Fruit fly (Drosophila melanogaster) whole organism, embryonic: Measurements from ENCODE around the gene CG15517.

Source experiments
- Antp ChIP-seq: fragments of 200-800 bp; sonication (Bioruptor generic); optimal IDR thresholded peaks from 3 replicates; lab custom pipeline; 2016; ENCODE audit warnings: missing biosample characterization, missing genetic modification characterization
- Bdp1 ChIP-seq: fragments of 200-800 bp; sonication (Bioruptor generic); optimal IDR thresholded peaks from 3 replicates; lab custom pipeline; 2016; ENCODE audit warnings: missing biosample characterization, missing genetic modification characterization
- Bgb ChIP-seq: fragments of 200-800 bp; sonication (Bioruptor generic); IDR thresholded peaks from 2 replicates; pipeline ENCODE4 v1.3.6; 2022; ENCODE audit warnings: missing biosample characterization, missing genetic modification characterization; ENCODE audit not compliant: partially characterized antibody
- BtbVII ChIP-seq: fragments of 200-800 bp; sonication (Bioruptor generic); optimal IDR thresholded peaks from 3 replicates; lab custom pipeline; 2017; ENCODE audit warnings: missing biosample characterization, mild to moderate bottlenecking, missing genetic modification characterization
- CG11398 ChIP-seq: fragments of 200-800 bp; sonication (Bioruptor generic); optimal IDR thresholded peaks from 2 replicates; lab custom pipeline; 2016; ENCODE audit warnings: missing biosample characterization, missing genetic modification characterization
- CG1233 ChIP-seq: fragments of 200-800 bp; sonication (Bioruptor generic); optimal IDR thresholded peaks from 4 replicates; lab custom pipeline; 2018; ENCODE audit warnings: missing biosample characterization, mild to moderate bottlenecking, missing genetic modification characterization
- CG13424 ChIP-seq: fragments of 200-800 bp; sonication (Bioruptor generic); optimal IDR thresholded peaks from 2 replicates; lab custom pipeline; 2019; ENCODE audit warnings: missing biosample characterization, mild to moderate bottlenecking, missing genetic modification characterization, moderate library complexity
- CG13894 ChIP-seq: fragments of 200-800 bp; sonication (Bioruptor generic); optimal IDR thresholded peaks from 3 replicates; lab custom pipeline; 2018; ENCODE audit warnings: missing biosample characterization, mild to moderate bottlenecking, missing genetic modification characterization, moderate library complexity
- CG15601 ChIP-seq: fragments of 200-800 bp; sonication (Bioruptor generic); optimal IDR thresholded peaks from 3 replicates; lab custom pipeline; 2019; ENCODE audit warnings: missing biosample characterization, mild to moderate bottlenecking, missing genetic modification characterization, moderate library complexity
- CG16863 ChIP-seq: fragments of 200-800 bp; sonication (Bioruptor generic); optimal IDR thresholded peaks from 3 replicates; lab custom pipeline; 2016; ENCODE audit warnings: missing biosample characterization, missing genetic modification characterization
- CG17829 ChIP-seq: fragments of 200-800 bp; optimal IDR thresholded peaks from 2 replicates; lab custom pipeline; 2019; ENCODE audit warnings: missing biosample characterization, mild to moderate bottlenecking, missing genetic modification characterization, moderate library complexity
- CG3163 ChIP-seq: fragments of 200-800 bp; sonication (Bioruptor generic); optimal IDR thresholded peaks from 3 replicates; lab custom pipeline; 2016; ENCODE audit warnings: missing biosample characterization, missing genetic modification characterization
- CG3726 ChIP-seq: fragments of 200-800 bp; sonication (Bioruptor generic); IDR thresholded peaks from 3 replicates; pipeline ENCODE4, ENCODE4 v1.3.6; 2022; ENCODE audit warnings: missing biosample characterization, missing genetic modification characterization
- CG6683 ChIP-seq: fragments of 200-800 bp; sonication (Bioruptor generic); optimal IDR thresholded peaks from 2 replicates; lab custom pipeline; 2017; ENCODE audit warnings: missing biosample characterization, mild to moderate bottlenecking, missing genetic modification characterization, missing genetic modification reagents
- CG7928 ChIP-seq: fragments of 200-800 bp; sonication (Bioruptor generic); optimal IDR thresholded peaks from 2 replicates; lab custom pipeline; 2017; ENCODE audit warnings: missing biosample characterization, mild to moderate bottlenecking, missing genetic modification characterization
- CG7963 ChIP-seq: fragments of 200-800 bp; sonication (Bioruptor generic); IDR thresholded peaks from 3 replicates; pipeline ENCODE4 v1.3.6; 2022; ENCODE audit warnings: missing biosample characterization, missing genetic modification characterization; ENCODE audit not compliant: partially characterized antibody
- CG9609 ChIP-seq: fragments of 200-800 bp; sonication (Bioruptor generic); optimal IDR thresholded peaks from 3 replicates; lab custom pipeline; 2016; ENCODE audit warnings: missing biosample characterization, missing genetic modification characterization
- CG9876 ChIP-seq: fragments of 200-800 bp; sonication (Bioruptor generic); optimal IDR thresholded peaks from 2 replicates; lab custom pipeline; 2016; ENCODE audit warnings: missing biosample characterization, missing genetic modification characterization
- CoRest ChIP-seq: fragments of 200-800 bp; sonication (Bioruptor generic); optimal IDR thresholded peaks from 3 replicates; lab custom pipeline; 2018; ENCODE audit warnings: missing biosample characterization, mild to moderate bottlenecking, missing genetic modification characterization, moderate library complexity
- ERR ChIP-seq: fragments of 200-800 bp; sonication (Bioruptor generic); optimal IDR thresholded peaks from 2 replicates; lab custom pipeline; 2016; ENCODE audit warnings: missing biosample characterization, missing genetic modification characterization
- Eip74EF ChIP-seq, 2 experiments: fragments of 200-800 bp in 1 of 2; fragments of >200 bp in 1 of 2; sonication (Bioruptor generic) in 1 of 2; optimal IDR thresholded peaks; 2 replicates each; lab custom pipeline; 2017 to 2019; ENCODE audit warnings: missing biosample characterization in 2 of 2, missing genetic modification characterization in 2 of 2, mild to moderate bottlenecking in 1 of 2, moderate library complexity in 1 of 2
- H15 ChIP-seq: fragments of 200-800 bp; sonication (Bioruptor generic); IDR thresholded peaks from 3 replicates; pipeline ENCODE4 v1.3.6; 2022; ENCODE audit warnings: missing biosample characterization, missing genetic modification characterization
- Hr39 ChIP-seq: fragments of >200 bp; optimal IDR thresholded peaks from 2 replicates; lab custom pipeline; 2017
- Mrtf ChIP-seq: fragments of 200-800 bp; sonication (Bioruptor generic); IDR thresholded peaks from 3 replicates; pipeline ENCODE4 v1.3.6; 2022; ENCODE audit warnings: missing biosample characterization, missing genetic modification characterization
- Oaz ChIP-seq: fragments of 200-800 bp; sonication (Bioruptor generic); IDR thresholded peaks from 2 replicates; pipeline ENCODE4 v1.3.6; 2022; ENCODE audit warnings: missing biosample characterization, missing genetic modification characterization
- Scr ChIP-seq: fragments of 200-800 bp; sonication (Bioruptor generic); IDR thresholded peaks from 2 replicates; pipeline ENCODE4 v1.3.6; 2022; ENCODE audit warnings: missing biosample characterization, missing genetic modification characterization; ENCODE audit not compliant: partially characterized antibody
- TFAM ChIP-seq: fragments of 200-800 bp; sonication (Bioruptor generic); optimal IDR thresholded peaks from 2 replicates; lab custom pipeline; 2017; ENCODE audit warnings: missing biosample characterization, missing genetic modification characterization, inconsistent platforms
- aop ChIP-seq: fragments of 200-800 bp; sonication (Bioruptor generic); IDR thresholded peaks from 2 replicates; pipeline ENCODE4 v1.3.6; 2022; ENCODE audit warnings: missing biosample characterization, missing genetic modification characterization
- az2 ChIP-seq: fragments of 200-800 bp; sonication (Bioruptor generic); optimal IDR thresholded peaks from 3 replicates; lab custom pipeline; 2016; ENCODE audit warnings: missing biosample characterization, missing genetic modification characterization
- br ChIP-seq: fragments of >200 bp; optimal IDR thresholded peaks from 2 replicates; lab custom pipeline; 2017
- ci ChIP-seq: fragments of 200-800 bp; sonication (Bioruptor generic); IDR thresholded peaks from 3 replicates; pipeline ENCODE4 v1.3.6; 2022; ENCODE audit warnings: missing biosample characterization, missing genetic modification characterization
- cwo ChIP-seq: fragments of 200-800 bp; sonication (Bioruptor generic); optimal IDR thresholded peaks from 3 replicates; lab custom pipeline; 2017; ENCODE audit warnings: missing biosample characterization, missing genetic modification characterization, mild to moderate bottlenecking, moderate library complexity, missing genetic modification reagents
- dimm ChIP-seq: fragments of 200-800 bp; sonication (Bioruptor generic); IDR thresholded peaks from 2 replicates; pipeline ENCODE4 v1.3.6; 2022; ENCODE audit warnings: missing biosample characterization, missing genetic modification characterization
- dpn ChIP-seq, 2 experiments: fragments of 200-800 bp; sonication (Bioruptor generic); optimal IDR thresholded peaks; 3 replicates each; lab custom pipeline; 2016; ENCODE audit warnings: missing biosample characterization in 2 of 2, missing genetic modification characterization in 2 of 2
- emc ChIP-seq: fragments of 200-800 bp; sonication (Bioruptor generic); optimal IDR thresholded peaks from 2 replicates; lab custom pipeline; 2016; ENCODE audit warnings: missing biosample characterization, missing genetic modification characterization
- ems ChIP-seq: fragments of 200-800 bp; sonication (Bioruptor generic); optimal IDR thresholded peaks from 3 replicates; lab custom pipeline; 2016; ENCODE audit warnings: missing biosample characterization, missing genetic modification characterization
- esg ChIP-seq: fragments of 200-800 bp; sonication (Bioruptor generic); conservative IDR thresholded peaks from 2 replicates; pipeline ENCODE4 v1.3.6; 2022; ENCODE audit warnings: missing biosample characterization, missing genetic modification characterization
- grau ChIP-seq: fragments of 200-800 bp; optimal IDR thresholded peaks from 3 replicates; lab custom pipeline; 2019; ENCODE audit warnings: missing biosample characterization, mild to moderate bottlenecking, missing genetic modification characterization, moderate library complexity
- inv ChIP-seq: fragments of 200-800 bp; sonication (Bioruptor generic); IDR thresholded peaks from 2 replicates; pipeline ENCODE4 v1.3.6; 2022; ENCODE audit warnings: missing biosample characterization, missing genetic modification characterization; ENCODE audit not compliant: partially characterized antibody
- jing ChIP-seq: fragments of 200-800 bp; sonication (Bioruptor generic); optimal IDR thresholded peaks from 2 replicates; lab custom pipeline; 2018; ENCODE audit warnings: missing biosample characterization, mild to moderate bottlenecking, missing genetic modification characterization
- lab ChIP-seq: fragments of 200-800 bp; sonication (Bioruptor generic); optimal IDR thresholded peaks from 3 replicates; lab custom pipeline; 2017; ENCODE audit warnings: missing biosample characterization, missing genetic modification characterization, mild to moderate bottlenecking, moderate library complexity, missing genetic modification reagents
- lilli ChIP-seq: fragments of 200-800 bp; sonication (Bioruptor generic); optimal IDR thresholded peaks from 3 replicates; lab custom pipeline; 2016; ENCODE audit warnings: missing biosample characterization, missing genetic modification characterization
- mld ChIP-seq: fragments of 200-800 bp; sonication (Bioruptor generic); IDR thresholded peaks from 3 replicates; pipeline ENCODE4 v1.3.6; 2022; ENCODE audit warnings: missing biosample characterization, missing genetic modification characterization; ENCODE audit not compliant: partially characterized antibody
- pfk ChIP-seq: fragments of 200-800 bp; sonication (Bioruptor generic); optimal IDR thresholded peaks from 2 replicates; lab custom pipeline; 2018; ENCODE audit warnings: missing biosample characterization, mild to moderate bottlenecking, missing genetic modification characterization, moderate library complexity
- salm ChIP-seq: fragments of 200-800 bp; sonication (Bioruptor generic); optimal IDR thresholded peaks from 2 replicates; lab custom pipeline; 2018; ENCODE audit warnings: missing biosample characterization, mild to moderate bottlenecking, missing genetic modification characterization
- sob ChIP-seq: fragments of 200-800 bp; sonication (Bioruptor generic); IDR thresholded peaks from 2 replicates; pipeline ENCODE4 v1.3.6; 2022; ENCODE audit warnings: missing biosample characterization, missing genetic modification characterization
- trem ChIP-seq: fragments of 200-800 bp; optimal IDR thresholded peaks from 3 replicates; lab custom pipeline; 2019; ENCODE audit warnings: missing biosample characterization, mild to moderate bottlenecking, missing genetic modification characterization, moderate library complexity
- tx ChIP-seq: fragments of 200-800 bp; sonication (Bioruptor generic); optimal IDR thresholded peaks from 2 replicates; lab custom pipeline; 2016; ENCODE audit warnings: missing biosample characterization, missing genetic modification characterization
- wdn ChIP-seq: fragments of 200-800 bp; sonication (Bioruptor generic); IDR thresholded peaks from 2 replicates; pipeline ENCODE4 v1.3.6; 2022; ENCODE audit warnings: missing biosample characterization, missing genetic modification characterization
- wek ChIP-seq: fragments of 200-800 bp; sonication (Bioruptor generic); optimal IDR thresholded peaks from 3 replicates; lab custom pipeline; 2018; ENCODE audit warnings: missing biosample characterization, mild to moderate bottlenecking, missing genetic modification characterization, moderate library complexity
- z ChIP-seq: fragments of 200-800 bp; sonication (Bioruptor generic); IDR thresholded peaks from 3 replicates; pipeline ENCODE4 v1.3.6; 2022; ENCODE audit warnings: missing biosample characterization, missing genetic modification characterization

Gene CG15517

dm6 chr3R:29894393-29894792, 9.2 kb downstream of the CG15517 start (continued):
- TF ChIP-seq CG7928 (GFP tag; lab: Kevin White, UChicago) (no peak), tx (GFP tag; lab: Kevin White, UChicago) (no peak), esg (GFP tag; lab: Robert Waterston, UW) (peak; percentile 35; the same call in 1 of the 2 replicates), CG7963 (GFP tag; lab: Robert Waterston, UW) (no peak), az2 (GFP tag; lab: Kevin White, UChicago) (peak; percentile 36), dpn (GFP tag; optimal IDR thresholded peaks at IDR 0.05; lab: Kevin White, UChicago) (peak; percentile 60 to 64), mld (no peak), CG16863 (GFP tag; lab: Kevin White, UChicago) (peak; percentile 14), emc (GFP tag; lab: Kevin White, UChicago) (no peak), CG6683 (GFP tag; lab: Kevin White, UChicago) (no peak), CG17829 (tag; lab: Kevin White, UChicago) (peak; percentile 32), Oaz (GFP tag; lab: Robert Waterston, UW) (0 out of 2 replicates have a peak, but pooled peaks have one; percentile 22), CG13894 (tag; lab: Kevin White, UChicago) (no peak), CG9876 (GFP tag; lab: Kevin White, UChicago) (peak; percentile 28), CG9609 (GFP tag; lab: Kevin White, UChicago) (peak; percentile 18), ems (GFP tag; lab: Kevin White, UChicago) (peak; percentile 26), z (GFP tag; lab: Robert Waterston, UW) (no peak), CG1233 (GFP tag; lab: Kevin White, UChicago) (no peak), CG3163 (GFP tag; lab: Kevin White, UChicago) (no peak), dimm (GFP tag; lab: Robert Waterston, UW) (no peak), TFAM (GFP tag; lab: Kevin White, UChicago) (no peak), wdn (peak; percentile 27; the same call in 1 of the 2 replicates), CG15601 (tag; lab: Kevin White, UChicago) (no peak), cwo (GFP tag; lab: Kevin White, UChicago) (peak; percentile 42), CoRest (peak; percentile 76), trem (tag; lab: Kevin White, UChicago) (no peak), pfk (GFP tag; lab: Kevin White, UChicago) (no peak), ci (GFP tag; lab: Robert Waterston, UW) (0 out of 3 replicates have a peak, but pooled peaks have one; percentile 39), inv (no peak), CG11398 (GFP tag; lab: Kevin White, UChicago) (no peak), salm (tag; lab: Kevin White, UChicago) (peak; percentile 48), Scr (GFP tag; lab: Robert Waterston, UW) (no peak), sob (GFP tag; lab: Robert Waterston, UW) (peak; percentile 60), Bdp1 (GFP tag; lab: Kevin White, UChicago) (peak; percentile 19), Hr39 (lab: Kevin White, UChicago) (no peak), Antp (GFP tag; lab: Kevin White, UChicago) (peak; percentile 22), lilli (GFP tag; lab: Kevin White, UChicago) (peak; percentile 53), CG3726 (GFP tag; lab: Robert Waterston, UW) (no peak), grau (tag; lab: Kevin White, UChicago) (peak; percentile 79), lab (GFP tag; lab: Kevin White, UChicago) (peak; percentile 69), ERR (GFP tag; lab: Kevin White, UChicago) (no peak), BtbVII (GFP tag; lab: Kevin White, UChicago) (peak; percentile 58), aop (GFP tag; lab: Robert Waterston, UW) (no peak), Bgb (GFP tag; lab: Robert Waterston, UW) (no peak), CG13424 (tag; lab: Kevin White, UChicago) (peak; percentile 80), br (lab: Kevin White, UChicago) (no peak), Eip74EF (GFP tag; optimal IDR thresholded peaks at IDR 0.05; lab: Kevin White, UChicago) (peak in 1 of 2 experiments; percentile 51), wek (peak; percentile 27), Mrtf (GFP tag; lab: Robert Waterston, UW) (peak; percentile 45; the same call in 1 of the 3 replicates), jing (GFP tag; lab: Kevin White, UChicago) (no peak), H15 (GFP tag; lab: Robert Waterston, UW) (peak; percentile 5; the same call in 1 of the 3 replicates)
